Fruit fly (Drosophila melanogaster) whole organism, embryonic: ENCODE results near the gene CG32299.

Experiments used
- ATbp ChIP-seq: fragments of 200-800 bp; sonication (Bioruptor generic); optimal IDR thresholded peaks from 2 replicates; lab custom pipeline; 2017; ENCODE audit warnings: missing biosample characterization, mild to moderate bottlenecking, missing genetic modification characterization, missing genetic modification reagents
- Ada2b ChIP-seq: fragments of 200-800 bp; sonication (Bioruptor generic); IDR thresholded peaks from 2 replicates; pipeline ENCODE4 v1.3.6; 2022; ENCODE audit warnings: missing biosample characterization, missing genetic modification characterization
- Atf-2 ChIP-seq: fragments of 200-800 bp; sonication (Bioruptor generic); optimal IDR thresholded peaks from 2 replicates; lab custom pipeline; 2016; ENCODE audit warnings: missing biosample characterization, missing genetic modification characterization
- CG10267 ChIP-seq: fragments of 200-800 bp; sonication (Bioruptor generic); optimal IDR thresholded peaks from 2 replicates; lab custom pipeline; 2018; ENCODE audit warnings: missing biosample characterization, mild to moderate bottlenecking, missing genetic modification characterization, moderate library complexity
- CG10565 ChIP-seq: fragments of 200-800 bp; sonication (Bioruptor generic); optimal IDR thresholded peaks from 3 replicates; lab custom pipeline; 2016; ENCODE audit warnings: missing biosample characterization, mild to moderate bottlenecking, missing genetic modification characterization
- CG12299 ChIP-seq: fragments of 200-800 bp; sonication (Bioruptor generic); optimal IDR thresholded peaks from 2 replicates; lab custom pipeline; 2018; ENCODE audit warnings: missing biosample characterization, mild to moderate bottlenecking, missing genetic modification characterization
- CG12659 ChIP-seq: fragments of 200-800 bp; sonication (Bioruptor generic); optimal IDR thresholded peaks from 3 replicates; lab custom pipeline; 2017; ENCODE audit warnings: mild to moderate bottlenecking, missing biosample characterization, missing genetic modification reagents, missing genetic modification characterization
- CG12769 ChIP-seq: fragments of 200-800 bp; sonication (Bioruptor generic); optimal IDR thresholded peaks from 2 replicates; lab custom pipeline; 2019; ENCODE audit warnings: missing biosample characterization, mild to moderate bottlenecking, missing genetic modification characterization, moderate library complexity
- CG13123 ChIP-seq: fragments of 200-800 bp; sonication (Bioruptor generic); optimal IDR thresholded peaks from 2 replicates; lab custom pipeline; 2016; ENCODE audit warnings: missing biosample characterization, missing genetic modification characterization
- CG13287 ChIP-seq: fragments of 200-800 bp; sonication (Bioruptor generic); IDR thresholded peaks from 2 replicates; pipeline ENCODE4 v1.3.6; 2022; ENCODE audit warnings: missing biosample characterization, missing genetic modification characterization; ENCODE audit not compliant: partially characterized antibody
- CG15601 ChIP-seq: fragments of 200-800 bp; sonication (Bioruptor generic); optimal IDR thresholded peaks from 3 replicates; lab custom pipeline; 2019; ENCODE audit warnings: missing biosample characterization, mild to moderate bottlenecking, missing genetic modification characterization, moderate library complexity
- CG17359 ChIP-seq: fragments of 200-800 bp; sonication (Bioruptor generic); optimal IDR thresholded peaks from 3 replicates; lab custom pipeline; 2018; ENCODE audit warnings: missing biosample characterization, mild to moderate bottlenecking, missing genetic modification characterization, moderate library complexity
- CG17568 ChIP-seq: fragments of 200-800 bp; sonication (Bioruptor generic); optimal IDR thresholded peaks from 2 replicates; lab custom pipeline; 2018; ENCODE audit warnings: missing biosample characterization, mild to moderate bottlenecking, missing genetic modification characterization, moderate library complexity
- CG18011 ChIP-seq: fragments of 200-800 bp; sonication (Bioruptor generic); optimal IDR thresholded peaks from 2 replicates; lab custom pipeline; 2017; ENCODE audit warnings: missing biosample characterization, missing genetic modification characterization, mild to moderate bottlenecking, moderate library complexity, missing genotype
- CG18262 ChIP-seq: fragments of 200-800 bp; optimal IDR thresholded peaks from 3 replicates; lab custom pipeline; 2019; ENCODE audit warnings: missing biosample characterization, mild to moderate bottlenecking, missing genetic modification characterization, moderate library complexity
- CG4617 ChIP-seq: fragments of 200-800 bp; sonication (Bioruptor generic); optimal IDR thresholded peaks from 3 replicates; lab custom pipeline; 2016; ENCODE audit warnings: missing biosample characterization, missing genetic modification characterization, borderline replicate concordance
- CG5180 ChIP-seq: fragments of 200-800 bp; sonication (Bioruptor generic); optimal IDR thresholded peaks from 3 replicates; lab custom pipeline; 2017; ENCODE audit warnings: missing biosample characterization, missing genetic modification characterization, mild to moderate bottlenecking, moderate library complexity, missing genetic modification reagents
- CG5245 ChIP-seq: fragments of 200-800 bp; sonication (Bioruptor generic); optimal IDR thresholded peaks from 3 replicates; lab custom pipeline; 2016; ENCODE audit warnings: missing biosample characterization, missing genetic modification characterization
- CG6654 ChIP-seq: fragments of 200-800 bp; sonication (Bioruptor generic); optimal IDR thresholded peaks from 2 replicates; lab custom pipeline; 2017; ENCODE audit warnings: missing biosample characterization, mild to moderate bottlenecking, missing genetic modification characterization
- CG6791 ChIP-seq: fragments of 200-800 bp; sonication (Bioruptor generic); IDR thresholded peaks from 3 replicates; pipeline ENCODE4 v1.3.6; 2022; ENCODE audit warnings: missing biosample characterization, missing genetic modification characterization; ENCODE audit not compliant: partially characterized antibody
- CG7271 ChIP-seq: fragments of 200-800 bp; sonication (Bioruptor generic); optimal IDR thresholded peaks from 2 replicates; lab custom pipeline; 2018; ENCODE audit warnings: missing biosample characterization, mild to moderate bottlenecking, missing genetic modification characterization, moderate library complexity
- CG8924 ChIP-seq: fragments of 200-800 bp; optimal IDR thresholded peaks from 3 replicates; lab custom pipeline; 2019; ENCODE audit warnings: missing biosample characterization, mild to moderate bottlenecking, missing genetic modification characterization, moderate library complexity
- Dbx ChIP-seq: fragments of 200-800 bp; sonication (Bioruptor generic); IDR thresholded peaks from 3 replicates; pipeline ENCODE4 v1.3.6; 2022; ENCODE audit warnings: missing biosample characterization, missing genetic modification characterization
- Dp ChIP-seq: fragments of 200-800 bp; sonication (Bioruptor generic); optimal IDR thresholded peaks from 2 replicates; lab custom pipeline; 2018; ENCODE audit warnings: missing biosample characterization, mild to moderate bottlenecking, missing genetic modification characterization, moderate library complexity
- E2f1 ChIP-seq: fragments of 200-800 bp; sonication (Bioruptor generic); IDR thresholded peaks from 2 replicates; pipeline ENCODE4 v1.3.6; 2022; ENCODE audit warnings: missing biosample characterization, missing genetic modification characterization
- Hand ChIP-seq: fragments of 200-800 bp; sonication (Bioruptor generic); optimal IDR thresholded peaks from 2 replicates; lab custom pipeline; 2017; ENCODE audit warnings: mild to moderate bottlenecking, missing biosample characterization, missing genetic modification reagents, missing genetic modification characterization
- NC2α ChIP-seq: fragments of 200-800 bp; sonication (Bioruptor generic); optimal IDR thresholded peaks from 2 replicates; lab custom pipeline; 2016; ENCODE audit warnings: missing biosample characterization, missing genetic modification characterization
- Six4 ChIP-seq: fragments of 200-800 bp; sonication (Bioruptor generic); optimal IDR thresholded peaks from 2 replicates; lab custom pipeline; 2016; ENCODE audit warnings: missing biosample characterization, missing genetic modification characterization
- Xbp1 ChIP-seq: fragments of 200-800 bp; sonication (Bioruptor generic); optimal IDR thresholded peaks from 3 replicates; lab custom pipeline; 2016; ENCODE audit warnings: missing biosample characterization, mild to moderate bottlenecking, missing genetic modification characterization
- amos ChIP-seq: fragments of 200-800 bp; sonication (Bioruptor generic); IDR thresholded peaks from 2 replicates; pipeline ENCODE4 v1.3.6; 2022; ENCODE audit warnings: missing biosample characterization, missing genetic modification characterization; ENCODE audit not compliant: partially characterized antibody
- aop ChIP-seq: fragments of 200-800 bp; sonication (Bioruptor generic); IDR thresholded peaks from 2 replicates; pipeline ENCODE4 v1.3.6; 2022; ENCODE audit warnings: missing biosample characterization, missing genetic modification characterization
- bcd ChIP-seq: fragments of 200-800 bp; sonication (Bioruptor generic); optimal IDR thresholded peaks from 2 replicates; lab custom pipeline; 2017; ENCODE audit warnings: missing biosample characterization, mild to moderate bottlenecking, missing genetic modification characterization
- cad ChIP-seq: fragments of >200 bp; optimal IDR thresholded peaks from 2 replicates; lab custom pipeline; 2017; ENCODE audit warnings: missing biosample characterization, missing genetic modification characterization
- eyg ChIP-seq: fragments of 200-800 bp; sonication (Bioruptor generic); optimal IDR thresholded peaks from 3 replicates; lab custom pipeline; 2016; ENCODE audit warnings: missing biosample characterization, missing genetic modification characterization
- gce ChIP-seq: fragments of 200-800 bp; sonication (Bioruptor generic); IDR thresholded peaks from 3 replicates; pipeline ENCODE4 v1.3.6; 2022; ENCODE audit warnings: missing biosample characterization, missing genetic modification characterization
- insv ChIP-seq, 2 experiments: fragments of 200-800 bp; sonication (Bioruptor generic); optimal IDR thresholded peaks; 3 replicates each; lab custom pipeline; 2016 to 2018; ENCODE audit warnings: missing biosample characterization in 2 of 2, missing genetic modification characterization in 2 of 2
- jumu ChIP-seq: fragments of 200-800 bp; sonication (Bioruptor generic); optimal IDR thresholded peaks from 3 replicates; lab custom pipeline; 2016; ENCODE audit warnings: missing biosample characterization, missing genetic modification characterization
- kay ChIP-seq: fragments of 200-800 bp; sonication (Bioruptor generic); optimal IDR thresholded peaks from 2 replicates; lab custom pipeline; 2016; ENCODE audit warnings: missing biosample characterization, missing genetic modification characterization
- klu ChIP-seq: fragments of 200-800 bp; sonication (Bioruptor generic); IDR thresholded peaks from 2 replicates; pipeline ENCODE4 v1.3.6; 2022; ENCODE audit warnings: missing biosample characterization, missing genetic modification characterization
- luna ChIP-seq: fragments of 200-800 bp; sonication (Bioruptor generic); optimal IDR thresholded peaks from 2 replicates; lab custom pipeline; 2016; ENCODE audit warnings: missing biosample characterization, missing genetic modification characterization
- maf-S ChIP-seq: fragments of 200-800 bp; sonication (Bioruptor generic); optimal IDR thresholded peaks from 2 replicates; lab custom pipeline; 2016; ENCODE audit warnings: missing biosample characterization, missing genetic modification characterization
- nerfin-1 ChIP-seq: fragments of 200-800 bp; sonication (Bioruptor generic); optimal IDR thresholded peaks from 3 replicates; lab custom pipeline; 2019; ENCODE audit warnings: missing biosample characterization, mild to moderate bottlenecking, missing genetic modification characterization, moderate library complexity
- ro ChIP-seq: fragments of 200-800 bp; sonication (Bioruptor generic); IDR thresholded peaks from 2 replicates; pipeline ENCODE4 v1.3.6; 2022; ENCODE audit warnings: missing biosample characterization, missing genetic modification characterization
- schlank ChIP-seq: fragments of 200-800 bp; sonication (Bioruptor generic); optimal IDR thresholded peaks from 2 replicates; lab custom pipeline; 2018; ENCODE audit warnings: missing biosample characterization, mild to moderate bottlenecking, missing genetic modification characterization
- sens-2 ChIP-seq: fragments of 200-800 bp; sonication (Bioruptor generic); IDR thresholded peaks from 2 replicates; pipeline ENCODE4 v1.3.6; 2022; ENCODE audit warnings: missing biosample characterization, missing genetic modification characterization
- sr ChIP-seq: fragments of 200-800 bp; sonication (Bioruptor generic); IDR thresholded peaks from 3 replicates; pipeline ENCODE4 v1.3.6; 2022; ENCODE audit warnings: missing biosample characterization, missing genetic modification characterization
- stwl ChIP-seq: fragments of 200-800 bp; sonication (Bioruptor generic); optimal IDR thresholded peaks from 3 replicates; lab custom pipeline; 2018; ENCODE audit warnings: missing biosample characterization, mild to moderate bottlenecking, missing genetic modification characterization, moderate library complexity
- tin ChIP-seq: fragments of 200-800 bp; sonication (Bioruptor generic); optimal IDR thresholded peaks from 3 replicates; lab custom pipeline; 2016; ENCODE audit warnings: missing biosample characterization, missing genetic modification characterization
- wor ChIP-seq: fragments of 200-800 bp; sonication (Bioruptor generic); IDR thresholded peaks from 2 replicates; pipeline ENCODE4 v1.3.6; 2022; ENCODE audit warnings: missing biosample characterization, missing genetic modification characterization
- zf30C ChIP-seq: fragments of 200-800 bp; sonication (Bioruptor generic); optimal IDR thresholded peaks from 3 replicates; lab custom pipeline; 2018; ENCODE audit warnings: missing biosample characterization, mild to moderate bottlenecking, missing genetic modification characterization
- zfh2 ChIP-seq: fragments of 200-800 bp; sonication (Bioruptor generic); optimal IDR thresholded peaks from 2 replicates; lab custom pipeline; 2016; ENCODE audit warnings: missing biosample characterization, missing genetic modification characterization

Gene CG32299

dm6 chr3L:2373421-2374043, 17.3 kb downstream of the CG32299 start, which contains the start of the genes mRpL23 and CG9004 (continued):
- TF ChIP-seq zf30C (GFP tag; lab: Kevin White, UChicago) (peak; percentile 32), stwl (peak; percentile 88), nerfin-1 (peak; percentile 97), NC2α (GFP tag; lab: Kevin White, UChicago) (peak; percentile 95), CG6791 (GFP tag; lab: Robert Waterston, UW) (no peak), E2f1 (GFP tag; lab: Robert Waterston, UW) (peak; percentile 100), Ada2b (GFP tag; lab: Robert Waterston, UW) (peak; percentile 99), CG12659 (GFP tag; lab: Kevin White, UChicago) (peak; percentile 99), cad (GFP tag; lab: Kevin White, UChicago) (no peak), sens-2 (GFP tag; lab: Robert Waterston, UW) (peak; percentile 99), CG17568 (peak; percentile 98), CG4617 (peak; percentile 100), insv (GFP tag; optimal IDR thresholded peaks at IDR 0.05; lab: Kevin White, UChicago) (peak; percentile 54 to 76), bcd (peak; percentile 99), Dbx (peak; percentile 100), eyg (GFP tag; lab: Kevin White, UChicago) (peak; percentile 98), kay (GFP tag; lab: Kevin White, UChicago) (peak; percentile 99), klu (peak; percentile 99), schlank (tag; lab: Kevin White, UChicago) (peak; percentile 98), aop (peak; percentile 98), CG13287 (GFP tag; lab: Robert Waterston, UW) (peak; percentile 63), Hand (GFP tag; lab: Kevin White, UChicago) (peak; percentile 93), ATbp (GFP tag; lab: Kevin White, UChicago) (peak; percentile 98), Atf-2 (GFP tag; lab: Kevin White, UChicago) (peak; percentile 98), amos (GFP tag; lab: Robert Waterston, UW) (no peak), ro (GFP tag; lab: Robert Waterston, UW) (peak; percentile 99), Dp (GFP tag; lab: Kevin White, UChicago) (peak; percentile 51), CG5180 (GFP tag; lab: Kevin White, UChicago) (peak; percentile 90), CG5245 (peak; percentile 99), Six4 (peak; percentile 99), gce (GFP tag; lab: Robert Waterston, UW) (peak; percentile 99), CG10565 (GFP tag; lab: Kevin White, UChicago) (peak; percentile 94), CG17359 (peak; percentile 99), CG12299 (tag; lab: Kevin White, UChicago) (peak; percentile 98), zfh2 (GFP tag; lab: Kevin White, UChicago) (peak; percentile 99), maf-S (GFP tag; lab: Kevin White, UChicago) (peak; percentile 98)
- TF ChIP-seq, all 482 proteins: peak for 448

DNA sequence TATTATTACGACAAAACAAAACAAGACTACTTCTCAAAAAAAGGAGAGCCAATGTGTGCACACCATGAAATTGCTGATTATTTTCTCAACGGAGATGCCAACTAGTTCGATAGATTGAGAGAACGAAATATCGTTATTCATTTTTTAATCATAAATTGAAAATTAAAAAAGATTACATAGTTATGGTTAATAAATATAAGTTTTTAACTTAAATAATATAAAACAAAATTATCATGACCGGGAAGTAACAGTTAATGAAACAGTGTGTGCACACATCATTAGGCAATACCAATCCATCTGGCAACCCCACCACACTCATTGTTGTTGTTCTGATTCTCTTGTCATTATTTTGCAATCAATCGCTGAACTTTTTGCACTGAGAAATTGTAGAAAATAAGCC, 18.9 kb downstream of the CG32299 start, which contains the start of the genes CG1317 and CG8993:
Gene CG1317, minus strand, starts transcription at position 58 of the 400 bp plus-strand sequence.
Gene CG8993, plus strand, starts transcription at position 318 of the 400 bp plus-strand sequence.
- TF ChIP-seq CG13123 (GFP tag; lab: Kevin White, UChicago) (no peak), CG17359 (peak; percentile 50), CG15601 (peak; percentile 74), CG10267 (tag; lab: Kevin White, UChicago) (peak; percentile 75), CG12769 (tag; lab: Kevin White, UChicago) (no peak), CG6654 (GFP tag; lab: Kevin White, UChicago) (no peak), CG8924 (tag; lab: Kevin White, UChicago) (peak; percentile 54), CG18011 (GFP tag; lab: Kevin White, UChicago) (peak; percentile 9), Xbp1 (GFP tag; lab: Kevin White, UChicago) (peak; percentile 55), CG7271 (tag; lab: Kevin White, UChicago) (no peak), CG18262 (tag; lab: Kevin White, UChicago) (no peak), wor (0 out of 2 replicates have a peak, but pooled peaks have one; percentile 12), jumu (GFP tag; lab: Kevin White, UChicago) (no peak), sr (GFP tag; lab: Robert Waterston, UW) (no peak), tin (GFP tag; lab: Kevin White, UChicago) (peak; percentile 45), luna (GFP tag; lab: Kevin White, UChicago) (no peak)
